Fruit fly (Drosophila melanogaster): ENCODE results near the gene Ncc69.

Ncc69 gene

DNA sequence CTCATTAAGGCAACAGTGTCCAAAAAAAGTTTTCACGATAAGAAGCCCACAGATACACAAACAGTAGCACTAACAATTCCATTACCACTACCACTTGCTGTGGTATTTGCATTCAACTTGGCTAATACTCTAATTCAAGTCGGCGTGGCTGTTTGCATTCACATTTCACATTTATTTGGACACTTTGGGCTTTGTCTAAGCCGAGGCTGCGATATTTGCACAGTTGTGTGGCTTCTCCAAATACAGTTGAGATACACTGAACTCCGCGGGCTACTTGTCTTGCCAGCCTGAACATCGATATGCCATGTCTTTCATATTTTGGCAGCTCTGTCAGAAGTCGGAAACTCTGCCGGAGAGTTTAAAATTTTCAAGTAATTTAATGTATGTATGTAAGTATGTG is 40.9 kb downstream of the Ncc69 start (continued):
- TF ChIP-seq zen2 (GFP tag; IDR thresholded peaks at IDR 0.05; ENCODE audit: partially characterized antibody) (no peak), CG9876 (GFP tag; optimal IDR thresholded peaks at IDR 0.05) (no peak), CG11093 (GFP tag; IDR thresholded peaks at IDR 0.05) (no peak), caup (GFP tag; optimal IDR thresholded peaks at IDR 0.05; ENCODE audit: severe bottlenecking) (peak; percentile 73), CG13624 (GFP tag; optimal IDR thresholded peaks at IDR 0.05) (no peak), Dref (GFP tag; IDR thresholded peaks at IDR 0.05) (no peak), CG12236 (GFP tag; optimal IDR thresholded peaks at IDR 0.05) (no peak), CG12219 (GFP tag; optimal IDR thresholded peaks at IDR 0.05) (no peak), CG11247 (GFP tag; IDR thresholded peaks at IDR 0.05) (peak; percentile 49; the same call in 1 of the 2 replicates), CG3995 (GFP tag; optimal IDR thresholded peaks at IDR 0.05) (no peak), Kr (GFP tag; optimal IDR thresholded peaks at IDR 0.05) (no peak), ftz-f1 (GFP tag; optimal IDR thresholded peaks at IDR 0.05) (no peak), Dad (GFP tag; optimal IDR thresholded peaks at IDR 0.05) (no peak), croc (GFP tag; conservative IDR thresholded peaks at IDR 0.05) (no peak), CG12942 (GFP tag; optimal IDR thresholded peaks at IDR 0.05) (no peak), Eip74EF (GFP tag; optimal IDR thresholded peaks at IDR 0.05) (no peak), cas (GFP tag; IDR thresholded peaks at IDR 0.05) (no peak), Fer3 (tag; optimal IDR thresholded peaks at IDR 0.05) (peak; percentile 46), sens (GFP tag) (peak; percentile 72), da (GFP tag; optimal IDR thresholded peaks at IDR 0.05) (peak; percentile 18), h (optimal IDR thresholded peaks at IDR 0.05) (no peak), CG18619 (GFP tag; optimal IDR thresholded peaks at IDR 0.05) (peak; percentile 9), CG18011 (GFP tag; optimal IDR thresholded peaks at IDR 0.05) (peak; percentile 53), Neu2 (GFP tag; optimal IDR thresholded peaks at IDR 0.05; ENCODE audit: borderline replicate concordance) (no peak), fd64A (GFP tag; optimal IDR thresholded peaks at IDR 0.05) (no peak), NFAT (GFP tag; IDR thresholded peaks at IDR 0.05) (no peak), HmgD (GFP tag; optimal IDR thresholded peaks at IDR 0.05) (no peak), tup (GFP tag; optimal IDR thresholded peaks at IDR 0.05) (peak; percentile 14), CG9817 (tag; optimal IDR thresholded peaks at IDR 0.05) (peak; percentile 27), CG1603 (tag; optimal IDR thresholded peaks at IDR 0.05) (peak; percentile 44), MTF-1 (GFP tag; optimal IDR thresholded peaks at IDR 0.05; ENCODE audit: borderline replicate concordance) (peak; percentile 9), CG14667 (GFP tag; IDR thresholded peaks at IDR 0.05) (no peak), hb (GFP tag; IDR thresholded peaks at IDR 0.05; ENCODE audit: partially characterized antibody) (no peak), CG6791 (GFP tag; IDR thresholded peaks at IDR 0.05; ENCODE audit: partially characterized antibody) (no peak), CG11723 (GFP tag; optimal IDR thresholded peaks at IDR 0.05) (no peak), CG1233 (GFP tag; optimal IDR thresholded peaks at IDR 0.05) (no peak), sqz (GFP tag; optimal IDR thresholded peaks at IDR 0.05) (no peak), zfh1 (GFP tag; IDR thresholded peaks at IDR 0.05) (no peak), HmgZ (tag; optimal IDR thresholded peaks at IDR 0.05) (peak; percentile 19), Rx (GFP tag; IDR thresholded peaks at IDR 0.05) (no peak), amos (GFP tag; IDR thresholded peaks at IDR 0.05; ENCODE audit: partially characterized antibody) (no peak), Sox100B (GFP tag; optimal IDR thresholded peaks at IDR 0.05) (peak; percentile 33), gem (tag; optimal IDR thresholded peaks at IDR 0.05) (peak; percentile 32), Nf-YB (GFP tag; optimal IDR thresholded peaks at IDR 0.05) (no peak), CkIIα-i1 (GFP tag; IDR thresholded peaks at IDR 0.05) (no peak), org-1 (GFP tag; optimal IDR thresholded peaks at IDR 0.05) (peak; percentile 53), ewg (GFP tag; optimal IDR thresholded peaks at IDR 0.05) (no peak), Dll (GFP tag; IDR thresholded peaks at IDR 0.05; ENCODE audit: partially characterized antibody) (no peak), Lhr (GFP tag; optimal IDR thresholded peaks at IDR 0.05) (no peak), CG15601 (tag; optimal IDR thresholded peaks at IDR 0.05) (no peak), CG17912 (GFP tag; optimal IDR thresholded peaks at IDR 0.05) (no peak)

Data from whole organism, embryonic.